Worm (Caenorhabditis elegans) whole organism, L4 larva: ENCODE data around the gene srg-62.

Source experiments
- D1046.2 ChIP-seq: fragments of 200-800 bp; sonication (Bioruptor generic); IDR thresholded peaks from 2 replicates; pipeline ENCODE4 v1.3.6; 2022; ENCODE audit warnings: missing genetic modification characterization, missing compliant biosample characterization
- F10B5.3 ChIP-seq: sonication (generic microtip); optimal IDR thresholded peaks from 2 replicates; lab custom pipeline; 2016; ENCODE audit warnings: mild to moderate bottlenecking, missing genetic modification characterization, missing compliant biosample characterization
- T26A8.4 ChIP-seq: fragments of 200-800 bp; sonication (Bioruptor generic); IDR thresholded peaks from 2 replicates; pipeline ENCODE4 v1.3.6; 2022; ENCODE audit warnings: missing genetic modification characterization, missing compliant biosample characterization
- Y105C5A.15 ChIP-seq: fragments of 200-800 bp; sonication (Bioruptor generic); IDR thresholded peaks from 2 replicates; pipeline ENCODE4 v1.3.6; 2022; ENCODE audit warnings: missing genetic modification characterization, missing compliant biosample characterization
- ZK546.5 ChIP-seq, 2 experiments: sonication (generic microtip); optimal IDR thresholded peaks; 2 replicates each; lab custom pipeline; 2017; ENCODE audit warnings: missing biosample characterization in 2 of 2, missing genetic modification characterization in 2 of 2
- aha-1 ChIP-seq: fragments of 150-350 bp; peaks from one replicate; lab custom pipeline; 2014; ENCODE audit warnings: missing biosample characterization, missing genetic modification characterization
- ama-1 ChIP-seq: fragments of 150-350 bp; optimal IDR thresholded peaks from 2 replicates; lab custom pipeline; 2014; ENCODE audit warnings: inconsistent platforms, mixed read lengths
- attf-4 ChIP-seq: sonication (generic microtip); optimal IDR thresholded peaks from 3 replicates; lab custom pipeline; 2017; ENCODE audit warnings: missing biosample characterization, missing genetic modification characterization
- daf-12 ChIP-seq: fragments of 150-350 bp; optimal IDR thresholded peaks from 2 replicates; lab custom pipeline; 2014; ENCODE audit warnings: missing biosample characterization, missing genetic modification reagents, missing genetic modification characterization
- daf-16 ChIP-seq, 3 experiments: sonication (generic microtip); optimal IDR thresholded peaks; 2 replicates each; lab custom pipeline; 2016 to 2017; ENCODE audit warnings: missing genetic modification characterization in 3 of 3, missing genetic modification reagents in 3 of 3, mild to moderate bottlenecking in 2 of 3, missing compliant biosample characterization in 2 of 3, missing biosample characterization in 1 of 3, moderate library complexity in 1 of 3
- daf-19 ChIP-seq: fragments of 200-800 bp; sonication (Bioruptor generic); conservative IDR thresholded peaks from 2 replicates; pipeline ENCODE4 v1.3.6; 2022; ENCODE audit warnings: missing genetic modification characterization, missing compliant biosample characterization
- daf-8 ChIP-seq: fragments of 200-800 bp; sonication (Bioruptor generic); IDR thresholded peaks from 2 replicates; pipeline ENCODE4 v1.3.6; 2022; ENCODE audit warnings: missing genetic modification characterization, missing compliant biosample characterization
- dmd-6 ChIP-seq: fragments of 200-800 bp; sonication (Bioruptor generic); IDR thresholded peaks from 2 replicates; pipeline ENCODE4 v1.3.6; 2022; ENCODE audit warnings: missing genetic modification reagents, missing genetic modification characterization, missing compliant biosample characterization
- duxl-1 ChIP-seq: sonication (generic microtip); optimal IDR thresholded peaks from 2 replicates; lab custom pipeline; 2016; ENCODE audit warnings: mild to moderate bottlenecking, missing genetic modification characterization, moderate library complexity, missing compliant biosample characterization; ENCODE audit not compliant: poor library complexity
- egl-27 ChIP-seq: sonication (generic microtip); optimal IDR thresholded peaks from 3 replicates; lab custom pipeline; 2017; ENCODE audit warnings: missing biosample characterization, missing genetic modification reagents, missing genetic modification characterization
- egl-43 ChIP-seq: fragments of 200-800 bp; sonication (Bioruptor generic); IDR thresholded peaks from 2 replicates; pipeline ENCODE4 v1.3.6; 2022; ENCODE audit warnings: missing genetic modification reagents, missing genetic modification characterization, missing compliant biosample characterization
- fkh-10 ChIP-seq: fragments of 150-350 bp; optimal IDR thresholded peaks from 2 replicates; lab custom pipeline; 2014; ENCODE audit warnings: missing biosample characterization, missing genetic modification reagents, missing genetic modification characterization
- fos-1 ChIP-seq: fragments of 150-350 bp; optimal IDR thresholded peaks from 2 replicates; lab custom pipeline; 2014; ENCODE audit warnings: missing biosample characterization, missing genetic modification characterization
- hlh-11 ChIP-seq: fragments of 200-800 bp; sonication (Bioruptor generic); optimal IDR thresholded peaks from 2 replicates; lab custom pipeline; 2018; ENCODE audit warnings: mild to moderate bottlenecking, missing genetic modification characterization, missing compliant biosample characterization
- hlh-30 ChIP-seq: sonication (generic microtip); optimal IDR thresholded peaks from 2 replicates; lab custom pipeline; 2017; ENCODE audit warnings: antibody characterized with exemption, mild to moderate bottlenecking, missing genetic modification characterization, missing compliant biosample characterization; ENCODE audit not compliant: insufficient read depth
- hmg-1.1 ChIP-seq: fragments of 200-800 bp; sonication (Bioruptor generic); IDR thresholded peaks from 2 replicates; pipeline ENCODE4 v1.3.6; 2022; ENCODE audit warnings: missing genetic modification reagents, missing genetic modification characterization, missing compliant biosample characterization
- lin-13 ChIP-seq: fragments of 150-350 bp; optimal IDR thresholded peaks from 2 replicates; lab custom pipeline; 2014; ENCODE audit warnings: missing biosample characterization, missing genetic modification reagents, missing genetic modification characterization
- lin-38 ChIP-seq: fragments of 200-800 bp; sonication (Bioruptor generic); IDR thresholded peaks from 2 replicates; pipeline ENCODE4 v1.3.6; 2022; ENCODE audit warnings: missing genetic modification reagents, missing genetic modification characterization, missing compliant biosample characterization
- lsy-2 ChIP-seq, 2 experiments: fragments of 150-350 bp in 1 of 2; sonication (generic microtip) in 1 of 2; optimal IDR thresholded peaks; 2 replicates each; lab custom pipeline; 2014 to 2017; ENCODE audit warnings: missing biosample characterization in 2 of 2, missing genetic modification characterization in 2 of 2
- madf-5 ChIP-seq, 2 experiments: fragments of 200-800 bp; sonication (Bioruptor generic); IDR thresholded peaks; 2 replicates each; pipeline ENCODE4 v1.3.6; 2022; ENCODE audit warnings: missing compliant biosample characterization in 2 of 2, missing genetic modification characterization in 2 of 2
- madf-9 ChIP-seq: fragments of 200-800 bp; sonication (Bioruptor generic); conservative IDR thresholded peaks from 2 replicates; pipeline ENCODE4 v1.3.6; 2022; ENCODE audit warnings: missing genetic modification reagents, missing genetic modification characterization, missing compliant biosample characterization
- mdt-29 ChIP-seq: fragments of 200-800 bp; sonication (Bioruptor generic); IDR thresholded peaks from 2 replicates; pipeline ENCODE4 v1.3.6; 2022; ENCODE audit warnings: missing genetic modification reagents, missing genetic modification characterization, missing compliant biosample characterization
- mxl-3 ChIP-seq: fragments of 200-800 bp; sonication (Bioruptor generic); optimal IDR thresholded peaks from 2 replicates; lab custom pipeline; 2018; ENCODE audit warnings: mild to moderate bottlenecking, missing genetic modification characterization, missing compliant biosample characterization
- nhr-11 ChIP-seq: fragments of 150-350 bp; optimal IDR thresholded peaks from 2 replicates; lab custom pipeline; 2014; ENCODE audit warnings: missing biosample characterization, missing genetic modification characterization
- nhr-111 ChIP-seq: fragments of 200-800 bp; sonication (Bioruptor generic); optimal IDR thresholded peaks from 2 replicates; lab custom pipeline; 2018; ENCODE audit warnings: mild to moderate bottlenecking, missing genetic modification characterization, missing compliant biosample characterization
- nhr-237 ChIP-seq: sonication (generic microtip); optimal IDR thresholded peaks from 2 replicates; lab custom pipeline; 2017; ENCODE audit warnings: missing biosample characterization, missing genetic modification characterization
- nhr-28 ChIP-seq: fragments of 150-350 bp; optimal IDR thresholded peaks from 2 replicates; lab custom pipeline; 2014; ENCODE audit warnings: missing biosample characterization, missing genetic modification characterization
- nhr-41 ChIP-seq: fragments of 200-800 bp; sonication (Bioruptor generic); IDR thresholded peaks from 2 replicates; pipeline ENCODE4 v1.3.6; 2022; ENCODE audit warnings: missing genetic modification reagents, missing genetic modification characterization, missing compliant biosample characterization
- nhr-48 ChIP-seq: sonication (generic microtip); optimal IDR thresholded peaks from 2 replicates; lab custom pipeline; 2016; ENCODE audit warnings: mild to moderate bottlenecking, missing genetic modification characterization, missing compliant biosample characterization
- nhr-77 ChIP-seq: fragments of 150-350 bp; optimal IDR thresholded peaks from 2 replicates; lab custom pipeline; 2014; ENCODE audit warnings: missing biosample characterization, missing genetic modification characterization
- php-3 ChIP-seq: fragments of 200-800 bp; sonication (Bioruptor generic); IDR thresholded peaks from 2 replicates; pipeline ENCODE4 v1.3.6; 2022; ENCODE audit warnings: missing genetic modification reagents, missing genetic modification characterization, missing compliant biosample characterization
- pqm-1 ChIP-seq: sonication (generic microtip); optimal IDR thresholded peaks from 2 replicates; lab custom pipeline; 2017; ENCODE audit warnings: missing biosample characterization, missing genetic modification characterization
- sdz-12 ChIP-seq: fragments of 200-800 bp; sonication (Bioruptor generic); optimal IDR thresholded peaks from 2 replicates; lab custom pipeline; 2018; ENCODE audit warnings: mild to moderate bottlenecking, missing genetic modification characterization, missing compliant biosample characterization
- set-16 ChIP-seq: fragments of 200-800 bp; sonication (Bioruptor generic); IDR thresholded peaks from 2 replicates; pipeline ENCODE4 v1.3.6; 2022; ENCODE audit warnings: missing genetic modification reagents, missing genetic modification characterization, missing compliant biosample characterization
- skn-1 ChIP-seq: fragments of 150-350 bp; optimal IDR thresholded peaks from 2 replicates; lab custom pipeline; 2014; ENCODE audit warnings: missing biosample characterization, missing genetic modification characterization
- tag-97 ChIP-seq: fragments of 200-800 bp; sonication (Bioruptor generic); IDR thresholded peaks from 2 replicates; pipeline ENCODE4 v1.3.6; 2022; ENCODE audit warnings: missing genetic modification characterization, missing compliant biosample characterization
- unc-39 ChIP-seq: sonication (generic microtip); optimal IDR thresholded peaks from 2 replicates; lab custom pipeline; 2017; ENCODE audit warnings: missing biosample characterization, missing genetic modification characterization
- zfp-2 ChIP-seq: sonication (generic microtip); optimal IDR thresholded peaks from 2 replicates; lab custom pipeline; 2016; ENCODE audit warnings: mild to moderate bottlenecking, missing genetic modification characterization, missing compliant biosample characterization
- zfp-3 ChIP-seq: fragments of 200-800 bp; sonication (Bioruptor generic); conservative IDR thresholded peaks from 2 replicates; pipeline ENCODE4 v1.3.6; 2022; ENCODE audit warnings: missing genetic modification reagents, missing genetic modification characterization, missing compliant biosample characterization
- zip-2 ChIP-seq: fragments of 150-350 bp; optimal IDR thresholded peaks from 2 replicates; lab custom pipeline; 2014; ENCODE audit warnings: missing biosample characterization, missing genetic modification characterization
- ztf-11 ChIP-seq: fragments of 150-350 bp; optimal IDR thresholded peaks from 2 replicates; lab custom pipeline; 2014; ENCODE audit warnings: missing biosample characterization, missing genetic modification characterization

The srg-62 gene

ce11 chrV:2711429-2711828 is 30.8 kb downstream of the srg-62 start, which contains the start of gene C24B9.3:
Gene C24B9.3, minus strand, starts transcription at chrV:2711599.
- no peak for TF ChIP-seq egl-43
- no peak for TF ChIP-seq lin-13
- no peak for TF ChIP-seq madf-9 (GFP tag; lab: Robert Waterston, UW)
- TF ChIP-seq F10B5.3, result no peak
- TF ChIP-seq nhr-41 (GFP tag; lab: Robert Waterston, UW), result no peak
- peak; percentile 26 for TF ChIP-seq mxl-3 (GFP tag; lab: Kevin White, UChicago)
- TF ChIP-seq hlh-11 (tag; lab: Kevin White, UChicago), result peak; percentile 52
- TF ChIP-seq nhr-28 (tag; lab: Kevin White, UChicago), result peak; percentile 57
- no peak for TF ChIP-seq daf-16 (GFP tag; optimal IDR thresholded peaks at IDR 0.05; lab: Kevin White, UChicago)
- TF ChIP-seq daf-16 (tag; optimal IDR thresholded peaks at IDR 0.05; lab: Kevin White, UChicago), result peak; percentile 75
- TF ChIP-seq pqm-1 (tag; lab: Kevin White, UChicago), result peak; percentile 71
- TF ChIP-seq dmd-6 (GFP tag; lab: Robert Waterston, UW), result peak; percentile 74
- peak; percentile 45 for TF ChIP-seq nhr-77 (tag; lab: Kevin White, UChicago)
- TF ChIP-seq ZK546.5 (tag; optimal IDR thresholded peaks at IDR 0.05; lab: Kevin White, UChicago), result no peak
- TF ChIP-seq, all 104 proteins: peak for 7

- TF ChIP-seq daf-19 (GFP tag; lab: Robert Waterston, UW), result no peak
- TF ChIP-seq lsy-2 (tag; optimal IDR thresholded peaks at IDR 0.05; lab: Kevin White, UChicago), result no peak
Observed at ce11 chrV:2710192-2710591, 32.0 kb downstream of the srg-62 start.

- TF ChIP-seq madf-5 (GFP tag; IDR thresholded peaks at IDR 0.05; lab: Robert Waterston, UW) (no peak), mdt-29 (GFP tag; lab: Robert Waterston, UW) (no peak), ztf-11 (tag; lab: Kevin White, UChicago) (no peak), nhr-48 (tag; lab: Kevin White, UChicago) (no peak), egl-27 (tag; lab: Kevin White, UChicago) (no peak), D1046.2 (GFP tag; lab: Robert Waterston, UW) (0 out of 2 replicates have a peak, but pooled peaks have one; percentile 29), lin-38 (GFP tag; lab: Robert Waterston, UW) (no peak), fos-1 (tag; lab: Kevin White, UChicago) (no peak), nhr-237 (tag; lab: Kevin White, UChicago) (no peak), hlh-30 (no peak), nhr-111 (GFP tag; lab: Kevin White, UChicago) (no peak), nhr-11 (tag; lab: Kevin White, UChicago) (no peak), T26A8.4 (GFP tag; lab: Robert Waterston, UW) (no peak), nhr-41 (GFP tag; lab: Robert Waterston, UW) (no peak), daf-16 (GFP tag; optimal IDR thresholded peaks at IDR 0.05; lab: Kevin White, UChicago) (no peak), daf-16 (tag; optimal IDR thresholded peaks at IDR 0.05; lab: Kevin White, UChicago) (no peak), aha-1 (tag; lab: Kevin White, UChicago) (no peak), set-16 (GFP tag; lab: Robert Waterston, UW) (peak; percentile 62)
Observed at ce11 chrV:2706379-2706778, 35.8 kb downstream of the srg-62 start.

ce11 chrV:2703299-2703698 is 38.9 kb downstream of the srg-62 start:
- TF ChIP-seq zfp-2 (tag; lab: Kevin White, UChicago), result no peak
- TF ChIP-seq mdt-29 (GFP tag; lab: Robert Waterston, UW), result no peak
- TF ChIP-seq egl-43, result 0 out of 2 replicates have a peak, but pooled peaks have one; percentile 24
- no peak for TF ChIP-seq daf-12 (tag; lab: Kevin White, UChicago)
- no peak for TF ChIP-seq ama-1
- TF ChIP-seq skn-1 (tag; lab: Kevin White, UChicago), result no peak
- no peak for TF ChIP-seq unc-39
- no peak for TF ChIP-seq php-3
- no peak for TF ChIP-seq nhr-237 (tag; lab: Kevin White, UChicago)
- peak; percentile 38 for TF ChIP-seq sdz-12 (GFP tag; lab: Kevin White, UChicago)
- no peak for TF ChIP-seq zfp-3 (GFP tag; lab: Robert Waterston, UW)
- no peak for TF ChIP-seq hmg-1.1
- no peak for TF ChIP-seq duxl-1 (tag; lab: Kevin White, UChicago)
- no peak for TF ChIP-seq mxl-3 (GFP tag; lab: Kevin White, UChicago)
- TF ChIP-seq daf-8 (GFP tag; lab: Robert Waterston, UW), result no peak
- no peak for TF ChIP-seq fkh-10 (GFP tag; lab: Kevin White, UChicago)
- no peak for TF ChIP-seq hlh-30
- TF ChIP-seq attf-4 (tag; lab: Kevin White, UChicago), result no peak
- TF ChIP-seq Y105C5A.15 (GFP tag; lab: Robert Waterston, UW), result no peak
- no peak for TF ChIP-seq zip-2 (tag; lab: Kevin White, UChicago)
- no peak for TF ChIP-seq nhr-28 (tag; lab: Kevin White, UChicago)
- TF ChIP-seq tag-97 (GFP tag; lab: Robert Waterston, UW), result no peak
- TF ChIP-seq nhr-111 (GFP tag; lab: Kevin White, UChicago), result no peak
